Worm (Caenorhabditis elegans) whole organism, L2 larva: ENCODE measurements around the gene E02H9.3.

ENCODE experiments used
- C34F6.9 ChIP-seq: fragments of 150-350 bp; optimal IDR thresholded peaks from 2 replicates; lab custom pipeline; 2014; ENCODE audit warnings: missing biosample characterization, missing genetic modification characterization
- F13H6.1 ChIP-seq: sonication (generic microtip); optimal IDR thresholded peaks from 2 replicates; lab custom pipeline; 2016; ENCODE audit warnings: missing genetic modification characterization, missing compliant biosample characterization
- Y55F3AM.14 ChIP-seq: fragments of 200-800 bp; sonication (Bioruptor generic); optimal IDR thresholded peaks from 2 replicates; lab custom pipeline; 2018; ENCODE audit warnings: mild to moderate bottlenecking, missing genetic modification characterization, missing compliant biosample characterization
- aly-2 ChIP-seq: fragments of 150-350 bp; optimal IDR thresholded peaks from 2 replicates; lab custom pipeline; 2014; ENCODE audit warnings: missing biosample characterization, missing genetic modification characterization
- ama-1 ChIP-seq: fragments of 150-350 bp; optimal IDR thresholded peaks from 2 replicates; lab custom pipeline; 2018; ENCODE audit warnings: inconsistent platforms
- ceh-16 ChIP-seq: fragments of 150-350 bp; optimal IDR thresholded peaks from 2 replicates; lab custom pipeline; 2014; ENCODE audit warnings: missing biosample characterization, missing genetic modification characterization
- ceh-82 ChIP-seq: fragments of 150-350 bp; optimal IDR thresholded peaks from 2 replicates; lab custom pipeline; 2014; ENCODE audit warnings: missing biosample characterization, missing genetic modification characterization
- crh-2 ChIP-seq: sonication (generic microtip); optimal IDR thresholded peaks from 2 replicates; lab custom pipeline; 2017; ENCODE audit warnings: missing biosample characterization, missing genetic modification characterization
- dmd-4 ChIP-seq: sonication (generic microtip); optimal IDR thresholded peaks from 2 replicates; lab custom pipeline; 2017; ENCODE audit warnings: missing biosample characterization, missing genetic modification characterization
- egl-27 ChIP-seq: sonication (generic microtip); optimal IDR thresholded peaks from 3 replicates; lab custom pipeline; 2017; ENCODE audit warnings: missing biosample characterization, missing genetic modification reagents, missing genetic modification characterization
- elt-1 ChIP-seq: fragments of 150-350 bp; optimal IDR thresholded peaks from 2 replicates; lab custom pipeline; 2014; ENCODE audit warnings: missing biosample characterization, missing genetic modification characterization
- elt-3 ChIP-seq: sonication (generic microtip); optimal IDR thresholded peaks from 2 replicates; lab custom pipeline; 2017; ENCODE audit warnings: missing biosample characterization, missing genetic modification characterization
- fos-1 ChIP-seq: fragments of 150-350 bp; optimal IDR thresholded peaks from 2 replicates; lab custom pipeline; 2014; ENCODE audit warnings: missing biosample characterization, missing genetic modification characterization
- gmeb-1 ChIP-seq: fragments of 150-350 bp; optimal IDR thresholded peaks from 2 replicates; lab custom pipeline; 2014; ENCODE audit warnings: missing biosample characterization, missing genetic modification characterization
- lin-13 ChIP-seq: fragments of 150-350 bp; optimal IDR thresholded peaks from 2 replicates; lab custom pipeline; 2014; ENCODE audit warnings: missing biosample characterization, missing genetic modification reagents, missing genetic modification characterization
- lin-39 ChIP-seq: fragments of 150-350 bp; optimal IDR thresholded peaks from 2 replicates; lab custom pipeline; 2014; ENCODE audit warnings: missing biosample characterization, missing genetic modification reagents, missing genetic modification characterization
- lsy-2 ChIP-seq, 2 experiments: fragments of 150-350 bp in 1 of 2; sonication (generic microtip) in 1 of 2; optimal IDR thresholded peaks; 2 replicates each; lab custom pipeline; 2014 to 2017; ENCODE audit warnings: missing biosample characterization in 2 of 2, missing genetic modification characterization in 2 of 2
- mab-5 ChIP-seq: fragments of 150-350 bp; optimal IDR thresholded peaks from 2 replicates; lab custom pipeline; 2014; ENCODE audit warnings: missing biosample characterization, missing genetic modification characterization
- mbf-1 ChIP-seq: sonication (generic microtip); optimal IDR thresholded peaks from 2 replicates; lab custom pipeline; 2017; ENCODE audit warnings: missing biosample characterization, missing genetic modification characterization
- nhr-11 ChIP-seq: fragments of 150-350 bp; optimal IDR thresholded peaks from 2 replicates; lab custom pipeline; 2014; ENCODE audit warnings: missing biosample characterization, missing genetic modification characterization
- nhr-12 ChIP-seq: fragments of 150-350 bp; optimal IDR thresholded peaks from 2 replicates; lab custom pipeline; 2014; ENCODE audit warnings: missing biosample characterization, missing genetic modification characterization
- nhr-25 ChIP-seq: fragments of 150-350 bp; sonication (generic microtip); optimal IDR thresholded peaks from 3 replicates; lab custom pipeline; 2014; ENCODE audit warnings: missing biosample characterization, missing genetic modification characterization
- nhr-6 ChIP-seq: fragments of 150-350 bp; optimal IDR thresholded peaks from 2 replicates; lab custom pipeline; 2014; ENCODE audit warnings: missing biosample characterization, missing genetic modification characterization
- nhr-77 ChIP-seq: fragments of 150-350 bp; optimal IDR thresholded peaks from 2 replicates; lab custom pipeline; 2014; ENCODE audit warnings: missing biosample characterization, missing genetic modification characterization
- peb-1 ChIP-seq: fragments of 150-350 bp; optimal IDR thresholded peaks from 2 replicates; lab custom pipeline; 2014; ENCODE audit warnings: missing biosample characterization, missing genetic modification characterization
- sem-4 ChIP-seq: fragments of 150-350 bp; optimal IDR thresholded peaks from 2 replicates; lab custom pipeline; 2014; ENCODE audit warnings: missing biosample characterization, missing genetic modification reagents, missing genetic modification characterization
- sma-3 ChIP-seq: sonication (generic microtip); optimal IDR thresholded peaks from 2 replicates; lab custom pipeline; 2016; ENCODE audit warnings: missing genetic modification reagents, missing genetic modification characterization, missing compliant biosample characterization
- sma-9 ChIP-seq, 2 experiments: fragments of 150-350 bp in 1 of 2; sonication (generic microtip) in 1 of 2; optimal IDR thresholded peaks; 2 replicates each; lab custom pipeline; 2014 to 2016; ENCODE audit warnings: missing genetic modification characterization in 2 of 2, mild to moderate bottlenecking in 1 of 2, missing biosample characterization in 1 of 2, missing compliant biosample characterization in 1 of 2, missing genetic modification reagents in 1 of 2, moderate library complexity in 1 of 2
- unc-39 ChIP-seq: fragments of 150-350 bp; optimal IDR thresholded peaks from 2 replicates; lab custom pipeline; 2014; ENCODE audit warnings: missing biosample characterization, missing genetic modification characterization
- unc-55 ChIP-seq: fragments of 150-350 bp; sonication (generic microtip); optimal IDR thresholded peaks from 3 replicates; lab custom pipeline; 2014; ENCODE audit warnings: missing biosample characterization, missing genetic modification reagents, missing genetic modification characterization
- unc-62 ChIP-seq: fragments of 150-350 bp; optimal IDR thresholded peaks from 2 replicates; lab custom pipeline; 2014; ENCODE audit warnings: missing biosample characterization, missing genetic modification reagents, missing genetic modification characterization
- zag-1 ChIP-seq: fragments of 150-350 bp; optimal IDR thresholded peaks from 2 replicates; lab custom pipeline; 2014; ENCODE audit warnings: missing biosample characterization, missing genetic modification characterization
- ztf-1 ChIP-seq: fragments of 200-800 bp; sonication (Bioruptor generic); conservative IDR thresholded peaks from 2 replicates; pipeline ENCODE4 v1.3.6; 2022; ENCODE audit warnings: missing genetic modification characterization, missing compliant biosample characterization
- ztf-11 ChIP-seq: sonication (generic microtip); optimal IDR thresholded peaks from 2 replicates; lab custom pipeline; 2017; ENCODE audit warnings: missing biosample characterization, missing genetic modification characterization

Gene E02H9.3

ce11 chrIII:2478605-2479004, 19.8 kb downstream of the E02H9.3 start:
- no peak for TF ChIP-seq elt-3 (tag; lab: Kevin White, UChicago)
- no peak for TF ChIP-seq F13H6.1 (tag; lab: Kevin White, UChicago)
- no peak for TF ChIP-seq ceh-82
- no peak for TF ChIP-seq sma-3
- no peak for TF ChIP-seq elt-1 (tag; lab: Kevin White, UChicago)
- TF ChIP-seq unc-39 (tag; lab: Kevin White, UChicago) = no peak
- no peak for TF ChIP-seq ztf-1 (GFP tag; lab: Robert Waterston, UW)
- no peak for TF ChIP-seq aly-2 (tag; lab: Kevin White, UChicago)
- TF ChIP-seq mbf-1 (tag; lab: Kevin White, UChicago) = no peak
- TF ChIP-seq dmd-4 (tag; lab: Kevin White, UChicago) = no peak
- no peak for TF ChIP-seq Y55F3AM.14 (GFP tag; lab: Kevin White, UChicago)
- no peak for TF ChIP-seq peb-1 (tag; lab: Kevin White, UChicago)
- no peak for TF ChIP-seq lin-39 (tag; lab: Kevin White, UChicago)

DNA sequence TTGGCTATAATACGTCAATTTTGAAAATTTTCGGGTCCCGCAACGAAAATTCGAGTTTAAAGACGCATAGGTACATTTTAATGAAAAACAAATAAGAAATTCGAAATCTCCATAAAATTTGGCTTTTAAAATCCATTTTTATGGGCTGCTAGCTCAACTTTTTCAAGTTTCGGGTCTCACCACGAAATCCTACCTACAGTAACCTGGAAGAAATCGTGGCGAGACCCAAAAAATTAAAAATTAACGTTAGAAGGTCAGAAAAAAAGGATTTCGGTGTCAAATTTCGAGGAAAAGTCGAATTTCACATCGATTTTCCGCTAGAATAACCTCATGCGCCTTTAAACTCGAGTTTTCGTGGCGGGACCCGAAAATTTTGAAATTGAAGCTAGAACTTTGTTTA, 23.3 kb downstream of the E02H9.3 start:
- no peak for TF ChIP-seq sma-3
- no peak for TF ChIP-seq unc-55 (GFP tag; lab: Kevin White, UChicago)
- no peak for TF ChIP-seq aly-2 (tag; lab: Kevin White, UChicago)
- no peak for TF ChIP-seq mab-5 (tag; lab: Kevin White, UChicago)
- no peak for TF ChIP-seq fos-1 (tag; lab: Kevin White, UChicago)
- TF ChIP-seq lin-13 (GFP tag; lab: Kevin White, UChicago) = peak; percentile 68
- peak; percentile 31 to 68 for TF ChIP-seq lsy-2 (tag; optimal IDR thresholded peaks at IDR 0.05; lab: Kevin White, UChicago)
- TF ChIP-seq zag-1 (tag; lab: Kevin White, UChicago) = no peak
- TF ChIP-seq Y55F3AM.14 (GFP tag; lab: Kevin White, UChicago) = no peak
- no peak for TF ChIP-seq nhr-11 (tag; lab: Kevin White, UChicago)
- TF ChIP-seq nhr-25 (tag; lab: Kevin White, UChicago) = no peak
- no peak for TF ChIP-seq elt-3 (tag; lab: Kevin White, UChicago)
- no peak for TF ChIP-seq ama-1 (lab: Kevin White, UChicago)
- TF ChIP-seq F13H6.1 (tag; lab: Kevin White, UChicago) = no peak
- no peak for TF ChIP-seq unc-62 (GFP tag; lab: Kevin White, UChicago)

DNA sequence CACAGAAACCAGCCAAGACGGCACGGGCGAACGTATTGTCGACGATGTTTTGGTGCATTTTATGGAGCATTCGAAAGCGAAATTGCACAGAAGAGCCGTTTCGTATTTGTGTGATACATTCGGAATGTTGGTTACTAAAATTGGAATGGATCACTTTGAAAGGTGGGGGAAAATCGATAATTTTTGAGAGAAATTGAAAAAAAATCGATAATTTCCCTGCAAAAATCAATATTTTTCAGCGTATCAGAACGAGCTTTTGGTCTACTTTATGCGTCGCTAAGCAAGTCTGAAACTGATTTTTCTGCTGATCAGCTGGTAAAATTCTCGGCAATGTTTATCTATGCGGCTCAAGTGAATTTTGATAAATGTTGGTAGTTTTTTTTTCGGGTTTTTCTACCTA, 23.9 kb downstream of the E02H9.3 start:
- TF ChIP-seq nhr-77 (tag; lab: Kevin White, UChicago) = no peak
- no peak for TF ChIP-seq elt-3 (tag; lab: Kevin White, UChicago)
- TF ChIP-seq egl-27 (tag; lab: Kevin White, UChicago) = no peak
- no peak for TF ChIP-seq dmd-4 (tag; lab: Kevin White, UChicago)
- no peak for TF ChIP-seq lin-13 (GFP tag; lab: Kevin White, UChicago)
- TF ChIP-seq peb-1 (tag; lab: Kevin White, UChicago) = no peak
- TF ChIP-seq unc-39 (tag; lab: Kevin White, UChicago) = no peak
- no peak for TF ChIP-seq nhr-25 (tag; lab: Kevin White, UChicago)
- no peak for TF ChIP-seq aly-2 (tag; lab: Kevin White, UChicago)
- no peak for TF ChIP-seq sem-4
- no peak for TF ChIP-seq sma-9 (GFP tag; optimal IDR thresholded peaks at IDR 0.05; lab: Kevin White, UChicago)
- no peak for TF ChIP-seq sma-9 (tag; optimal IDR thresholded peaks at IDR 0.05; lab: Kevin White, UChicago)
- no peak for TF ChIP-seq nhr-12 (tag; lab: Kevin White, UChicago)
- TF ChIP-seq ceh-16 (tag; lab: Kevin White, UChicago) = no peak

DNA sequence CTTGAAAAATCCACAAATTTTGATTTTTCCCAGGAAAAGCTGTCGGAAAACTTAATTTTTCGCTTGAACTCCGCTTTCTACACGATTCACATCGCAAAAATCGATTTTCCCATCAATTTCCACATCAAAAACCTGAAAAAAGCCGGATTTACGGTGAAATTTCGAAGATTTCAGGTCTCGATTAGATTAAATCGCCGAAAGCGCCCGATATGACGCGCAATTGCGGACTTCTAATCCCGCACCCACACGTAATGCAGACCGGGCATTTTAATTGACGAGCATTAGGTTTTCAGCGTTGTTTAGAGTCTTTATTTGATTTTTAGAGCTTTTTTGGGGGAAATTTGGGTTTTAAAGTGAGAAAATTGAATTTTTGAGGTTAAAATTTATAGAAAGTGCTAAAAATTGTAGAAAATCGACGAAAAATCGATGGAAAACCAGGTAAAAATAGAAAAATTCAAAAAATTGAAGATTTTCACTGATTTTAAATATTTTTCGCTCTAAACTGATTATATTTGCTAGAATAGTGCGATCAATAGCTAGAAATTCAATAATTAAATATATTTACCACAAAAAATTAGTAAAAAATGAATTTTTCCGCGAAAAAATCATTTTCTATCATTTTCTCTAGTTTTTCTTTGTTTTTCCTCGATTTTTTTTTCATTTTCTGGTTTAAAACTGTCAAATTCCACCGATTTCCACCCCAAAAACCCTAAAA, 28.4 kb downstream of the E02H9.3 start, which contains the start of gene Y54F10AL.1:
TSS of gene Y54F10AL.1 (plus strand) at position 665 of the 715 bp plus-strand sequence.
- TF ChIP-seq ztf-11 (tag; lab: Kevin White, UChicago) = no peak
- no peak for TF ChIP-seq ceh-82
- TF ChIP-seq ama-1 (lab: Kevin White, UChicago) = peak; percentile 3
- peak; percentile 25 for TF ChIP-seq C34F6.9 (tag; lab: Kevin White, UChicago)
- peak; percentile 3 for TF ChIP-seq nhr-25 (tag; lab: Kevin White, UChicago)
- peak; percentile 16 for TF ChIP-seq gmeb-1
- TF ChIP-seq dmd-4 (tag; lab: Kevin White, UChicago) = no peak
- TF ChIP-seq unc-55 (GFP tag; lab: Kevin White, UChicago) = peak; percentile 38
- peak; percentile 19 to 58 for TF ChIP-seq lsy-2 (tag; optimal IDR thresholded peaks at IDR 0.05; lab: Kevin White, UChicago)
- no peak for TF ChIP-seq sma-3
- TF ChIP-seq mab-5 (tag; lab: Kevin White, UChicago) = no peak
- peak; percentile 58 for TF ChIP-seq crh-2 (tag; lab: Kevin White, UChicago)
- TF ChIP-seq nhr-6 (tag; lab: Kevin White, UChicago) = no peak
